Worm (Caenorhabditis elegans): ENCODE results near the gene acdh-2.

ce11 chrII:5497541-5497940 is 49.8 kb downstream of the acdh-2 start:
- TF ChIP-seq unc-39 (tag; optimal IDR thresholded peaks at IDR 0.05) (no peak), blmp-1 (tag; optimal IDR thresholded peaks at IDR 0.05) (no peak), lsy-2 (tag; optimal IDR thresholded peaks at IDR 0.05) (no peak), unc-120 (tag; optimal IDR thresholded peaks at IDR 0.05; ENCODE audit: poor library complexity, severe bottlenecking) (no peak), sptf-1 (tag; optimal IDR thresholded peaks at IDR 0.05) (no peak), ceh-43 (GFP tag; optimal IDR thresholded peaks at IDR 0.05) (no peak), mls-2 (tag; optimal IDR thresholded peaks at IDR 0.05) (no peak), ztf-11 (tag; optimal IDR thresholded peaks at IDR 0.05) (no peak), lin-32 (GFP tag; optimal IDR thresholded peaks at IDR 0.05) (no peak), unc-62 (GFP tag; optimal IDR thresholded peaks at IDR 0.05) (no peak), elt-1 (tag; optimal IDR thresholded peaks at IDR 0.05; ENCODE audit: borderline replicate concordance, insufficient read depth) (no peak), bed-3 (GFP tag; optimal IDR thresholded peaks at IDR 0.05) (no peak)
